Worm (Caenorhabditis elegans) whole organism, young adult: ENCODE data around the gene idpp-7.

ENCODE experiments used
- B0261.1 ChIP-seq: sonication (generic microtip); optimal IDR thresholded peaks from 2 replicates; lab custom pipeline; 2016; ENCODE audit warnings: mild to moderate bottlenecking, missing genetic modification characterization, moderate library complexity, missing compliant biosample characterization
- B0336.3 ChIP-seq: fragments of 200-800 bp; sonication (Bioruptor generic); IDR thresholded peaks from 2 replicates; pipeline ENCODE4 v1.3.6; 2022; ENCODE audit warnings: missing genetic modification characterization, missing compliant biosample characterization
- D2030.7 ChIP-seq: fragments of 200-800 bp; sonication (Bioruptor generic); IDR thresholded peaks from 2 replicates; pipeline ENCODE4 v1.3.6; 2022; ENCODE audit warnings: missing genetic modification reagents, missing genetic modification characterization, missing compliant biosample characterization
- F10E7.11 ChIP-seq: sonication (generic microtip); optimal IDR thresholded peaks from 2 replicates; lab custom pipeline; 2017; ENCODE audit warnings: mild to moderate bottlenecking, missing genetic modification characterization, moderate library complexity, missing compliant biosample characterization
- F39B2.1 ChIP-seq: fragments of 200-800 bp; sonication (Bioruptor generic); IDR thresholded peaks from 2 replicates; pipeline ENCODE4 v1.3.6; 2022; ENCODE audit warnings: missing genetic modification reagents, missing genetic modification characterization, missing compliant biosample characterization
- F49E8.2 ChIP-seq: sonication (generic microtip); optimal IDR thresholded peaks from 3 replicates; lab custom pipeline; 2017; ENCODE audit warnings: missing genetic modification characterization, mild to moderate bottlenecking, missing compliant biosample characterization, antibody characterized with exemption, moderate library complexity; ENCODE audit not compliant: insufficient read depth
- K11D2.4 ChIP-seq: fragments of 200-800 bp; sonication (Bioruptor generic); IDR thresholded peaks from 2 replicates; pipeline ENCODE4 v1.3.6; 2022; ENCODE audit warnings: missing genetic modification reagents, missing genetic modification characterization, missing compliant biosample characterization
- T07F8.4 ChIP-seq: sonication (generic microtip); optimal IDR thresholded peaks from 2 replicates; lab custom pipeline; 2016; ENCODE audit warnings: mild to moderate bottlenecking, missing genetic modification characterization, moderate library complexity, missing compliant biosample characterization
- Y56A3A.18 ChIP-seq: fragments of 200-800 bp; sonication (Bioruptor generic); IDR thresholded peaks from 2 replicates; pipeline ENCODE4 v1.3.6; 2022; ENCODE audit warnings: missing genetic modification reagents, missing genetic modification characterization, missing compliant biosample characterization
- Y79H2A.3 ChIP-seq: fragments of 200-800 bp; sonication (Bioruptor generic); conservative IDR thresholded peaks from 2 replicates; pipeline ENCODE4 v1.3.6; 2022; ENCODE audit warnings: missing genetic modification reagents, missing genetic modification characterization, missing compliant biosample characterization
- akir-1 ChIP-seq: fragments of 200-800 bp; sonication (Bioruptor generic); optimal IDR thresholded peaks from 2 replicates; lab custom pipeline; 2018; ENCODE audit warnings: mild to moderate bottlenecking, missing genetic modification characterization, moderate library complexity, missing compliant biosample characterization
- athp-1 ChIP-seq: sonication (generic microtip); optimal IDR thresholded peaks from 2 replicates; lab custom pipeline; 2017; ENCODE audit warnings: mild to moderate bottlenecking, missing genetic modification characterization, missing compliant biosample characterization
- bed-2 ChIP-seq: fragments of 200-800 bp; sonication (Bioruptor generic); IDR thresholded peaks from 2 replicates; pipeline ENCODE4 v1.3.6; 2022; ENCODE audit warnings: missing genetic modification reagents, missing genetic modification characterization, missing compliant biosample characterization
- ceh-27 ChIP-seq: fragments of 200-800 bp; sonication (Bioruptor generic); optimal IDR thresholded peaks from 2 replicates; lab custom pipeline; 2018; ENCODE audit warnings: mild to moderate bottlenecking, missing genetic modification characterization, moderate library complexity, missing compliant biosample characterization
- ceh-58 ChIP-seq: fragments of 200-800 bp; sonication (Bioruptor generic); IDR thresholded peaks from 2 replicates; pipeline ENCODE4 v1.3.6; 2022; ENCODE audit warnings: missing genetic modification characterization, missing compliant biosample characterization
- chd-7 ChIP-seq: sonication (generic microtip); optimal IDR thresholded peaks from 2 replicates; lab custom pipeline; 2016; ENCODE audit warnings: mild to moderate bottlenecking, missing genetic modification characterization, moderate library complexity, missing compliant biosample characterization
- dpff-1 ChIP-seq: sonication (generic microtip); optimal IDR thresholded peaks from 2 replicates; lab custom pipeline; 2017; ENCODE audit warnings: mild to moderate bottlenecking, missing genetic modification characterization, missing compliant biosample characterization
- dpl-1 ChIP-seq: fragments of 150-350 bp; optimal IDR thresholded peaks from 2 replicates; lab custom pipeline; 2014; ENCODE audit warnings: missing biosample characterization, missing genetic modification reagents, missing genetic modification characterization
- efl-1 ChIP-seq: fragments of 150-350 bp; optimal IDR thresholded peaks from 2 replicates; lab custom pipeline; 2014; ENCODE audit warnings: missing biosample characterization, missing genetic modification reagents, missing genetic modification characterization
- him-1 ChIP-seq: sonication (generic microtip); optimal IDR thresholded peaks from 2 replicates; lab custom pipeline; 2016; ENCODE audit warnings: missing genotype, missing genetic modification reagents, missing genetic modification characterization, missing compliant biosample characterization
- hmg-1.2 ChIP-seq: fragments of 200-800 bp; sonication (Bioruptor generic); IDR thresholded peaks from 2 replicates; pipeline ENCODE4 v1.3.6; 2022; ENCODE audit warnings: missing genetic modification reagents, missing genetic modification characterization, missing compliant biosample characterization
- hsf-1 ChIP-seq: fragments of 200-800 bp; sonication (Bioruptor generic); IDR thresholded peaks from 2 replicates; pipeline ENCODE4 v1.3.6; 2022; ENCODE audit warnings: missing genetic modification reagents, missing genetic modification characterization, missing compliant biosample characterization
- lin-54 ChIP-seq: fragments of 200-800 bp; sonication (Bioruptor generic); optimal IDR thresholded peaks from 2 replicates; lab custom pipeline; 2018; ENCODE audit warnings: mild to moderate bottlenecking, missing genetic modification characterization, missing compliant biosample characterization
- lir-1 ChIP-seq: fragments of 200-800 bp; sonication (Bioruptor generic); conservative IDR thresholded peaks from 2 replicates; pipeline ENCODE4 v1.3.6; 2022; ENCODE audit warnings: missing genetic modification reagents, missing genetic modification characterization, missing compliant biosample characterization
- lsy-27 ChIP-seq: sonication (generic microtip); optimal IDR thresholded peaks from 2 replicates; lab custom pipeline; 2017; ENCODE audit warnings: missing genetic modification characterization, mild to moderate bottlenecking, missing compliant biosample characterization, antibody characterized with exemption, missing genotype, borderline replicate concordance; ENCODE audit not compliant: insufficient read depth
- madf-6 ChIP-seq: fragments of 200-800 bp; sonication (Bioruptor generic); IDR thresholded peaks from 2 replicates; pipeline ENCODE4 v1.3.6; 2022; ENCODE audit warnings: missing genetic modification reagents, missing genetic modification characterization, missing compliant biosample characterization
- madf-8 ChIP-seq: fragments of 200-800 bp; sonication (Bioruptor generic); conservative IDR thresholded peaks from 2 replicates; pipeline ENCODE4 v1.3.6; 2022; ENCODE audit warnings: missing genetic modification reagents, missing genetic modification characterization, missing compliant biosample characterization
- mcd-1 ChIP-seq: fragments of 200-800 bp; sonication (Bioruptor generic); IDR thresholded peaks from 2 replicates; pipeline ENCODE4 v1.3.6; 2022; ENCODE audit warnings: missing genetic modification reagents, missing genetic modification characterization, missing compliant biosample characterization
- nfyb-1 ChIP-seq: fragments of 200-800 bp; sonication (Bioruptor generic); IDR thresholded peaks from 2 replicates; pipeline ENCODE4 v1.3.6; 2022; ENCODE audit warnings: missing genetic modification reagents, missing genetic modification characterization, missing compliant biosample characterization
- rcor-1 ChIP-seq: fragments of 200-800 bp; sonication (Bioruptor generic); IDR thresholded peaks from 2 replicates; pipeline ENCODE4 v1.3.6; 2022; ENCODE audit warnings: missing genetic modification reagents, missing genetic modification characterization, missing compliant biosample characterization
- sdz-38 ChIP-seq: sonication (generic microtip); optimal IDR thresholded peaks from 2 replicates; lab custom pipeline; 2016; ENCODE audit warnings: missing genotype, missing genetic modification characterization, missing compliant biosample characterization
- snpc-1.1 ChIP-seq: sonication (generic microtip); optimal IDR thresholded peaks from 2 replicates; lab custom pipeline; 2017; ENCODE audit warnings: missing genetic modification characterization, mild to moderate bottlenecking, missing compliant biosample characterization, antibody characterized with exemption, moderate library complexity, missing genotype, missing genetic modification reagents; ENCODE audit not compliant: insufficient read depth
- snpc-3.4 ChIP-seq: sonication (generic microtip); optimal IDR thresholded peaks from 2 replicates; lab custom pipeline; 2017; ENCODE audit warnings: missing genetic modification characterization, mild to moderate bottlenecking, missing compliant biosample characterization, antibody characterized with exemption, moderate library complexity, missing genotype, missing genetic modification reagents
- somi-1 ChIP-seq: fragments of 200-800 bp; sonication (Bioruptor generic); optimal IDR thresholded peaks from 2 replicates; lab custom pipeline; 2018; ENCODE audit warnings: mild to moderate bottlenecking, missing genetic modification characterization, missing compliant biosample characterization
- zim-3 ChIP-seq: sonication (generic microtip); optimal IDR thresholded peaks from 2 replicates; lab custom pipeline; 2017; ENCODE audit warnings: mild to moderate bottlenecking, missing genetic modification characterization, moderate library complexity, missing compliant biosample characterization
- ztf-18 ChIP-seq: sonication (generic microtip); optimal IDR thresholded peaks from 2 replicates; lab custom pipeline; 2016; ENCODE audit warnings: missing genotype, mild to moderate bottlenecking, missing genetic modification characterization, missing compliant biosample characterization
- ztf-28 ChIP-seq: fragments of 200-800 bp; sonication (Bioruptor generic); IDR thresholded peaks from 2 replicates; pipeline ENCODE4 v1.3.6; 2022; ENCODE audit warnings: missing genetic modification reagents, missing genetic modification characterization, missing compliant biosample characterization
- ztf-3 ChIP-seq: fragments of 200-800 bp; sonication (Bioruptor generic); optimal IDR thresholded peaks from 2 replicates; lab custom pipeline; 2018; ENCODE audit warnings: mild to moderate bottlenecking, missing genetic modification characterization, missing compliant biosample characterization
- ztf-6 ChIP-seq: fragments of 200-800 bp; sonication (Bioruptor generic); IDR thresholded peaks from 2 replicates; pipeline ENCODE4 v1.3.6; 2022; ENCODE audit warnings: missing genetic modification reagents, missing genetic modification characterization, missing compliant biosample characterization

Gene idpp-7

ce11 chrIV:12719664-12720063 lies at the start of gene idpp-7:
idpp-7 (plus strand) TSS chrIV:12719964.
- TF ChIP-seq athp-1 (tag; lab: Kevin White, UChicago) (no peak), efl-1 (GFP tag; lab: Kevin White, UChicago) (peak; percentile 7), madf-6 (GFP tag; lab: Robert Waterston, UW) (peak; percentile 59)

- no peak for TF ChIP-seq ztf-28 (GFP tag; lab: Robert Waterston, UW)
- TF ChIP-seq hsf-1 (GFP tag; lab: Robert Waterston, UW) = no peak
- no peak for TF ChIP-seq ztf-18
- TF ChIP-seq ceh-58 = no peak
- no peak for TF ChIP-seq ztf-6 (GFP tag; lab: Robert Waterston, UW)
- TF ChIP-seq efl-1 (GFP tag; lab: Kevin White, UChicago) = no peak
- TF ChIP-seq, all 124 proteins: peak for 0
Measured at ce11 chrIV:12674700-12675099, 45.1 kb upstream of the idpp-7 start, which contains the start of gene T23B5.4. T23B5.4 (plus strand) TSS chrIV:12675000.

DNA sequence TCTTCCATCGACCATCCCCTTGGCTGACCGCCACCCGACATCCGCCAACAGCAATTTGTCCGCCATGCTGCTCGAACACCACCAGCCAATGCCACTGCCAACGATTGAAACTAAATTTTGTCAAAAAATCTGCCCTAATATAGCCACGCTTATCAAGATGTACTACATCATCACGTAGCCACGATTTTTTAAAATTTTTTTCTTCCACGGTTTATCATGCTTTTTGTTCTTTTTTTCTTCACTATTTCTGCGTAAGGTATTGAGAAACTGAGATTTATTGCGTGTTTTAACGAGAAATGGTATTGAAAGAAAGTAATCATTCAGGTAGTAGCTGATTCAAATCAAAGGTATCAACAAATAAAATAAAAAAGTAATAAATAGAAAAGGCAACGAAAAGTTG lies 42.6 kb upstream of the idpp-7 start, which contains the start of gene T23B5.6:
Gene T23B5.6, minus strand, starts transcription at position 101 of the 400 bp plus-strand sequence.
- peak; percentile 18 for TF ChIP-seq him-1 (tag; lab: Kevin White, UChicago)

DNA sequence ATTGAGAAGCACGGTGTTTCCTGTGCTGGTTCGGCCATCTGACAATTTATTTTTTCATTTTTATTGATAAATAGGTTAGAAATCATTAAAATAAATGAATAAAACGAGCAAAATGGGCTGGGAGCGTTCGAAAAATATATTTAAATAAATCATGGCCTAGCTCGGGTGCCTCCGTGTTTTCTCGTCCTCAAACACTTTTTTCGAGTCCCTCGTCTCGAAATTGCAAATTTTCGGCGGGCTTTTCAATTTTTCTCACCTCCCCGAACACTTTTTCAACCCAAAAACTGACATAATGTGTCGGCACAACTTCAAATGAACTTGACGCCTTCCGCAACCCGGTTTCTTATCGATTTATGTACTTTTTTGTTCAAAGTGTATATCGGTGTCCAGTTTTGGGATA lies 35.4 kb upstream of the idpp-7 start, which contains the start of gene prmt-9:
Gene prmt-9, minus strand, starts transcription at position 38 of the 400 bp plus-strand sequence.
- TF ChIP-seq dpl-1 = peak; percentile 38
- TF ChIP-seq F39B2.1 = no peak

- TF ChIP-seq somi-1 (GFP tag; lab: Kevin White, UChicago) (no peak), zim-3 (tag; lab: Kevin White, UChicago) (no peak), sdz-38 (no peak), ceh-27 (GFP tag; lab: Kevin White, UChicago) (no peak), lsy-27 (tag; lab: Kevin White, UChicago) (no peak), hmg-1.2 (GFP tag; lab: Robert Waterston, UW) (peak; percentile 23; the same call in 1 of the 2 replicates), Y79H2A.3 (GFP tag; lab: Robert Waterston, UW) (no peak), chd-7 (no peak), B0261.1 (tag; lab: Kevin White, UChicago) (no peak), akir-1 (GFP tag; lab: Kevin White, UChicago) (no peak), T07F8.4 (no peak), madf-8 (no peak; the same call in 1 of the 2 replicates), dpff-1 (no peak), snpc-3.4 (tag; lab: Kevin White, UChicago) (peak; percentile 10), ztf-3 (no peak), ceh-58 (no peak), madf-6 (GFP tag; lab: Robert Waterston, UW) (peak; percentile 51; the same call in 1 of the 2 replicates), snpc-1.1 (tag; lab: Kevin White, UChicago) (no peak), D2030.7 (GFP tag; lab: Robert Waterston, UW) (peak; percentile 49; the same call in 1 of the 2 replicates), F10E7.11 (tag; lab: Kevin White, UChicago) (no peak), athp-1 (tag; lab: Kevin White, UChicago) (no peak), F49E8.2 (peak; percentile 39), lin-54 (peak; percentile 49), rcor-1 (GFP tag; lab: Robert Waterston, UW) (no peak), bed-2 (GFP tag; lab: Robert Waterston, UW) (no peak), Y56A3A.18 (GFP tag; lab: Robert Waterston, UW) (no peak), nfyb-1 (GFP tag; lab: Robert Waterston, UW) (no peak), lir-1 (GFP tag; lab: Robert Waterston, UW) (no peak), mcd-1 (GFP tag; lab: Robert Waterston, UW) (no peak), K11D2.4 (no peak), B0336.3 (GFP tag; lab: Robert Waterston, UW) (no peak)
Measured at ce11 chrIV:12684826-12685594, 34.8 kb upstream of the idpp-7 start.
